Fruit fly (Drosophila melanogaster) whole organism, adult: Measurements from ENCODE around the gene Ets96B.
A peak's percentile ranks its signal among the peaks of the same experiment; 100 is the strongest.

Experiments
- CG11617 ChIP-seq: fragments of 200-800 bp; sonication (Bioruptor generic); optimal IDR thresholded peaks from 2 replicates; lab custom pipeline; 2017; ENCODE audit warnings: mild to moderate bottlenecking, missing biosample characterization, missing genetic modification reagents, missing genetic modification characterization
- CG12768 ChIP-seq: fragments of 200-800 bp; sonication (Bioruptor generic); optimal IDR thresholded peaks from 2 replicates; lab custom pipeline; 2017; ENCODE audit warnings: missing biosample characterization, missing genetic modification characterization, mild to moderate bottlenecking, moderate library complexity, missing genetic modification reagents
- CG14711 ChIP-seq: fragments of 200-800 bp; sonication (Bioruptor generic); optimal IDR thresholded peaks from 2 replicates; lab custom pipeline; 2018; ENCODE audit warnings: missing biosample characterization, mild to moderate bottlenecking, missing genetic modification characterization, moderate library complexity
- CG1620 ChIP-seq: fragments of 200-800 bp; sonication (Bioruptor generic); optimal IDR thresholded peaks from 2 replicates; lab custom pipeline; 2016; ENCODE audit warnings: missing biosample characterization, missing genetic modification characterization
- CG33017 ChIP-seq: fragments of 200-800 bp; sonication (Bioruptor generic); optimal IDR thresholded peaks from 2 replicates; lab custom pipeline; 2018; ENCODE audit warnings: missing biosample characterization, mild to moderate bottlenecking, missing genetic modification characterization, moderate library complexity
- CG5204 ChIP-seq: fragments of 200-800 bp; sonication (Bioruptor generic); optimal IDR thresholded peaks from 2 replicates; lab custom pipeline; 2016; ENCODE audit warnings: missing biosample characterization, missing genetic modification characterization
- CG7045 ChIP-seq: fragments of 200-800 bp; sonication (Bioruptor generic); optimal IDR thresholded peaks from 2 replicates; lab custom pipeline; 2017; ENCODE audit warnings: missing biosample characterization, mild to moderate bottlenecking, missing genetic modification characterization
- CG7101 ChIP-seq: fragments of 200-800 bp; sonication (Bioruptor generic); optimal IDR thresholded peaks from 2 replicates; lab custom pipeline; 2018; ENCODE audit warnings: missing biosample characterization, mild to moderate bottlenecking, missing genetic modification characterization, moderate library complexity
- Clk ChIP-seq: fragments of 200-800 bp; sonication (Bioruptor generic); optimal IDR thresholded peaks from 2 replicates; lab custom pipeline; 2017; ENCODE audit warnings: missing biosample characterization, missing genetic modification characterization
- Crg-1 ChIP-seq: fragments of 200-800 bp; sonication (Bioruptor generic); optimal IDR thresholded peaks from 2 replicates; lab custom pipeline; 2016; ENCODE audit warnings: missing biosample characterization, missing genetic modification characterization
- Hr96 ChIP-seq: fragments of 200-800 bp; sonication (Bioruptor generic); optimal IDR thresholded peaks from 2 replicates; lab custom pipeline; 2016; ENCODE audit warnings: missing biosample characterization, missing genetic modification characterization
- Mnt ChIP-seq: fragments of 200-800 bp; sonication (Bioruptor generic); optimal IDR thresholded peaks from 2 replicates; lab custom pipeline; 2016; ENCODE audit warnings: missing biosample characterization, mild to moderate bottlenecking, missing genetic modification characterization
- bab1 ChIP-seq: fragments of 200-800 bp; sonication (Bioruptor generic); optimal IDR thresholded peaks from 3 replicates; lab custom pipeline; 2019; ENCODE audit warnings: missing biosample characterization, mild to moderate bottlenecking, missing genetic modification characterization, moderate library complexity
- cic ChIP-seq: fragments of 200-800 bp; sonication (Bioruptor generic); optimal IDR thresholded peaks from 2 replicates; lab custom pipeline; 2017; ENCODE audit warnings: missing biosample characterization, mild to moderate bottlenecking, missing genetic modification characterization, moderate library complexity
- cnc ChIP-seq, 2 experiments: fragments of >200 bp; optimal IDR thresholded peaks; 2 replicates each; lab custom pipeline; 2017
- kay ChIP-seq: fragments of 200-800 bp; sonication (Bioruptor generic); peaks from one replicate; lab custom pipeline; 2016; ENCODE audit warnings: missing biosample characterization, missing genetic modification characterization, borderline replicate concordance
- ovo ChIP-seq: fragments of 200-800 bp; sonication (Bioruptor generic); optimal IDR thresholded peaks from 2 replicates; lab custom pipeline; 2016; ENCODE audit warnings: missing biosample characterization, missing genetic modification characterization
- pad ChIP-seq: fragments of 200-800 bp; sonication (Bioruptor generic); optimal IDR thresholded peaks from 3 replicates; lab custom pipeline; 2017; ENCODE audit warnings: missing biosample characterization, missing genetic modification characterization, mild to moderate bottlenecking, moderate library complexity, missing genetic modification reagents
- tj ChIP-seq: fragments of 200-800 bp; sonication (Bioruptor generic); optimal IDR thresholded peaks from 3 replicates; lab custom pipeline; 2017; ENCODE audit warnings: missing biosample characterization, mild to moderate bottlenecking, missing genetic modification characterization, moderate library complexity
- toe ChIP-seq: fragments of 200-800 bp; sonication (Bioruptor generic); optimal IDR thresholded peaks from 2 replicates; lab custom pipeline; 2016; ENCODE audit warnings: missing biosample characterization, missing genetic modification characterization

The Ets96B gene

DNA sequence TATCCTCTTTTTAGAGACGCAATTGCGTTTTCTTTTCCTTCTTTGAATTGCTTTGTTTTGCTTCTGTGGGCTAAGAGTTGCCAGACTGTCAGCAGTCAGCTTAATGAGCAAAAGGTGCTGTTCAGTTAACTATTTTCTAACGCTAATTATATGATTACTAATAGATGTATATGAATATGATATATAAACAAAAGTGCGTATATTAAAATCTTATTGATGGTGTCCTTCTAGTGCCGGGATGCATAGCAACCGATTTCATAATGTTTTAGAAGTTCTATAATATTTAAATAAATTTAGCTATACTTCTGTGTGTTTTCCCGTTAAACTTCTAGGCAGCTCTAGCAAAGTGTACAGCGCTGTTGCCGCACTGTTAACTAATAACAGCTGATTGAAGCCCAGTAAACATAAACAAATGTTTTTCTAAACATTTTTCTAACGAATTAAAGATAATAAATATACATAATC, 42.1 kb downstream of the Ets96B start, which contains the start of the genes Kaz and CG43273:
Kaz (minus strand) TSS at position 73 of the 465 bp plus-strand sequence.
CG43273 (plus strand) TSS at position 415 of the 465 bp plus-strand sequence.
- TF ChIP-seq CG33017 (tag; lab: Kevin White, UChicago) (peak; percentile 37), kay (GFP tag; lab: Kevin White, UChicago) (peak; percentile 62), toe (GFP tag; lab: Kevin White, UChicago) (peak; percentile 71), CG14711 (tag; lab: Kevin White, UChicago) (peak; percentile 67), CG1620 (GFP tag; lab: Kevin White, UChicago) (peak; percentile 67), cic (GFP tag; lab: Kevin White, UChicago) (no peak), CG7045 (GFP tag; lab: Kevin White, UChicago) (peak; percentile 41), ovo (GFP tag; lab: Kevin White, UChicago) (peak; percentile 46), CG5204 (peak; percentile 40), bab1 (peak; percentile 76), Crg-1 (GFP tag; lab: Kevin White, UChicago) (peak; percentile 14), tj (GFP tag; lab: Kevin White, UChicago) (peak; percentile 35), CG11617 (GFP tag; lab: Kevin White, UChicago) (peak; percentile 54), Mnt (GFP tag; lab: Kevin White, UChicago) (peak; percentile 25), Hr96 (GFP tag; lab: Kevin White, UChicago) (no peak), pad (GFP tag; lab: Kevin White, UChicago) (peak; percentile 36), CG12768 (GFP tag; lab: Kevin White, UChicago) (no peak), cnc (optimal IDR thresholded peaks at IDR 0.05; lab: Kevin White, UChicago) (no peak), CG7101 (tag; lab: Kevin White, UChicago) (peak; percentile 67), Clk (GFP tag; lab: Kevin White, UChicago) (no peak)

- no peak for TF ChIP-seq cnc (optimal IDR thresholded peaks at IDR 0.05; lab: Kevin White, UChicago)
Measured at dm6 chr3R:24833652-24834051, 45.8 kb downstream of the Ets96B start, which contains the start of gene sosie. Gene sosie, plus strand, starts transcription at chr3R:24833952.

- TF ChIP-seq CG11617 (GFP tag; lab: Kevin White, UChicago) (no peak), CG1620 (GFP tag; lab: Kevin White, UChicago) (no peak), CG14711 (tag; lab: Kevin White, UChicago) (no peak), CG33017 (tag; lab: Kevin White, UChicago) (no peak), CG5204 (no peak), kay (GFP tag; lab: Kevin White, UChicago) (no peak), pad (GFP tag; lab: Kevin White, UChicago) (no peak), toe (GFP tag; lab: Kevin White, UChicago) (no peak), bab1 (no peak), CG12768 (GFP tag; lab: Kevin White, UChicago) (no peak), CG7045 (GFP tag; lab: Kevin White, UChicago) (no peak), cnc (optimal IDR thresholded peaks at IDR 0.05; lab: Kevin White, UChicago) (no peak), Clk (GFP tag; lab: Kevin White, UChicago) (no peak), Mnt (GFP tag; lab: Kevin White, UChicago) (no peak)
Measured at dm6 chr3R:24841063-24841462, 53.2 kb downstream of the Ets96B start, which contains the start of gene CG33658. Gene CG33658, minus strand, starts transcription at chr3R:24841163.

- no peak for TF ChIP-seq CG33017 (tag; lab: Kevin White, UChicago)
Measured at dm6 chr3R:24841635-24842034, 53.8 kb downstream of the Ets96B start, which contains the start of gene Esp. Gene Esp, plus strand, starts transcription at chr3R:24841935.

- TF ChIP-seq Crg-1 (GFP tag; lab: Kevin White, UChicago) (no peak), tj (GFP tag; lab: Kevin White, UChicago) (no peak), ovo (GFP tag; lab: Kevin White, UChicago) (no peak), CG7045 (GFP tag; lab: Kevin White, UChicago) (no peak), CG14711 (tag; lab: Kevin White, UChicago) (no peak), cnc (optimal IDR thresholded peaks at IDR 0.05; lab: Kevin White, UChicago) (no peak), bab1 (no peak), cic (GFP tag; lab: Kevin White, UChicago) (no peak), CG1620 (GFP tag; lab: Kevin White, UChicago) (no peak), Clk (GFP tag; lab: Kevin White, UChicago) (no peak), Hr96 (GFP tag; lab: Kevin White, UChicago) (no peak), kay (GFP tag; lab: Kevin White, UChicago) (no peak), CG33017 (tag; lab: Kevin White, UChicago) (no peak), CG12768 (GFP tag; lab: Kevin White, UChicago) (no peak), CG7101 (tag; lab: Kevin White, UChicago) (no peak), Mnt (GFP tag; lab: Kevin White, UChicago) (no peak), toe (GFP tag; lab: Kevin White, UChicago) (no peak), CG11617 (GFP tag; lab: Kevin White, UChicago) (no peak), CG5204 (no peak), pad (GFP tag; lab: Kevin White, UChicago) (no peak)
Measured at dm6 chr3R:24845148-24845547, 57.3 kb downstream of the Ets96B start.
